Fruit fly (Drosophila melanogaster) whole organism, embryonic: Measurements from ENCODE around the gene pot.

Source experiments
- B-H2 ChIP-seq: fragments of 200-800 bp; sonication (Bioruptor generic); optimal IDR thresholded peaks from 2 replicates; lab custom pipeline; 2018; ENCODE audit warnings: missing biosample characterization, mild to moderate bottlenecking, missing genetic modification characterization
- CG10209 ChIP-seq: fragments of 200-800 bp; sonication (Bioruptor generic); optimal IDR thresholded peaks from 3 replicates; lab custom pipeline; 2017; ENCODE audit warnings: missing biosample characterization, mild to moderate bottlenecking, missing genetic modification characterization, missing genetic modification reagents
- CG10274 ChIP-seq: fragments of 200-800 bp; sonication (Bioruptor generic); optimal IDR thresholded peaks from 3 replicates; lab custom pipeline; 2017; ENCODE audit warnings: missing biosample characterization, mild to moderate bottlenecking, missing genetic modification characterization
- CG11456 ChIP-seq: fragments of 200-800 bp; sonication (Bioruptor generic); IDR thresholded peaks from 3 replicates; pipeline ENCODE4 v1.3.6; 2022; ENCODE audit warnings: missing biosample characterization, missing genetic modification characterization
- CG11696 ChIP-seq: fragments of 200-800 bp; sonication (Bioruptor generic); IDR thresholded peaks from 2 replicates; pipeline ENCODE4 v1.3.6; 2022; ENCODE audit warnings: missing biosample characterization, missing genetic modification characterization
- CG14441 ChIP-seq: fragments of 200-800 bp; sonication (Bioruptor generic); IDR thresholded peaks from 2 replicates; pipeline ENCODE4 v1.3.6; 2022; ENCODE audit warnings: missing biosample characterization, missing genetic modification characterization
- CG17359 ChIP-seq: fragments of 200-800 bp; sonication (Bioruptor generic); optimal IDR thresholded peaks from 3 replicates; lab custom pipeline; 2018; ENCODE audit warnings: missing biosample characterization, mild to moderate bottlenecking, missing genetic modification characterization, moderate library complexity
- CG17829 ChIP-seq: fragments of 200-800 bp; optimal IDR thresholded peaks from 2 replicates; lab custom pipeline; 2019; ENCODE audit warnings: missing biosample characterization, mild to moderate bottlenecking, missing genetic modification characterization, moderate library complexity
- CG2199 ChIP-seq: fragments of 200-800 bp; sonication (Bioruptor generic); IDR thresholded peaks from 3 replicates; pipeline ENCODE4 v1.3.6; 2022; ENCODE audit warnings: missing biosample characterization, missing genetic modification characterization
- CG30403 ChIP-seq: fragments of 200-800 bp; sonication (Bioruptor generic); optimal IDR thresholded peaks from 3 replicates; lab custom pipeline; 2016; ENCODE audit warnings: missing biosample characterization, missing genetic modification characterization
- CG3407 ChIP-seq: fragments of 200-800 bp; sonication (Bioruptor generic); optimal IDR thresholded peaks from 2 replicates; lab custom pipeline; 2018; ENCODE audit warnings: missing biosample characterization, mild to moderate bottlenecking, missing genetic modification characterization
- CG34224 ChIP-seq: fragments of 200-800 bp; sonication (Bioruptor generic); IDR thresholded peaks from 3 replicates; pipeline ENCODE4 v1.3.6; 2022; ENCODE audit warnings: missing biosample characterization, missing genetic modification characterization; ENCODE audit not compliant: partially characterized antibody
- CG5953 ChIP-seq: fragments of 200-800 bp; sonication (Bioruptor generic); IDR thresholded peaks from 2 replicates; pipeline ENCODE4 v1.3.6; 2022; ENCODE audit warnings: missing biosample characterization, missing genetic modification characterization
- CG6765 ChIP-seq: fragments of 200-800 bp; sonication (Bioruptor generic); optimal IDR thresholded peaks from 3 replicates; lab custom pipeline; 2017; ENCODE audit warnings: missing biosample characterization, mild to moderate bottlenecking, missing genetic modification characterization
- CG7963 ChIP-seq: fragments of 200-800 bp; sonication (Bioruptor generic); IDR thresholded peaks from 3 replicates; pipeline ENCODE4 v1.3.6; 2022; ENCODE audit warnings: missing biosample characterization, missing genetic modification characterization; ENCODE audit not compliant: partially characterized antibody
- CG8290 ChIP-seq, 3 experiments: fragments of 200-800 bp; sonication (Bioruptor generic); optimal IDR thresholded peaks; 2 replicates each; lab custom pipeline; 2016 to 2019; ENCODE audit warnings: missing biosample characterization in 3 of 3, missing genetic modification characterization in 3 of 3, mild to moderate bottlenecking in 2 of 3, moderate library complexity in 1 of 3
- CG8388 ChIP-seq: fragments of 200-800 bp; sonication (Bioruptor generic); optimal IDR thresholded peaks from 2 replicates; lab custom pipeline; 2019; ENCODE audit warnings: missing biosample characterization, mild to moderate bottlenecking, missing genetic modification characterization, moderate library complexity
- CoRest ChIP-seq: fragments of 200-800 bp; sonication (Bioruptor generic); optimal IDR thresholded peaks from 3 replicates; lab custom pipeline; 2018; ENCODE audit warnings: missing biosample characterization, mild to moderate bottlenecking, missing genetic modification characterization, moderate library complexity
- Dp ChIP-seq: fragments of 200-800 bp; sonication (Bioruptor generic); optimal IDR thresholded peaks from 2 replicates; lab custom pipeline; 2018; ENCODE audit warnings: missing biosample characterization, mild to moderate bottlenecking, missing genetic modification characterization, moderate library complexity
- Dref ChIP-seq: fragments of 200-800 bp; sonication (Bioruptor generic); IDR thresholded peaks from 2 replicates; pipeline ENCODE4 v1.3.6; 2022; ENCODE audit warnings: missing biosample characterization, missing genetic modification characterization
- HLH4C ChIP-seq: fragments of 200-800 bp; sonication (Bioruptor generic); IDR thresholded peaks from 3 replicates; pipeline ENCODE4 v1.3.6; 2022; ENCODE audit warnings: missing biosample characterization, missing genetic modification characterization; ENCODE audit not compliant: partially characterized antibody
- HmgZ ChIP-seq: fragments of 200-800 bp; sonication (Bioruptor generic); optimal IDR thresholded peaks from 2 replicates; lab custom pipeline; 2018; ENCODE audit warnings: missing biosample characterization, mild to moderate bottlenecking, missing genetic modification characterization
- MBD-R2 ChIP-seq: fragments of 200-800 bp; sonication (Bioruptor generic); IDR thresholded peaks from 2 replicates; pipeline ENCODE4 v1.3.6; 2022; ENCODE audit warnings: missing biosample characterization, missing genetic modification characterization
- Sry-δ ChIP-seq: fragments of 200-800 bp; sonication (Bioruptor generic); optimal IDR thresholded peaks from 2 replicates; lab custom pipeline; 2016; ENCODE audit warnings: missing biosample characterization, missing genetic modification characterization
- Ssrp ChIP-seq: fragments of 200-800 bp; sonication (Bioruptor generic); optimal IDR thresholded peaks from 2 replicates; lab custom pipeline; 2018; ENCODE audit warnings: missing biosample characterization, mild to moderate bottlenecking, missing genetic modification characterization, moderate library complexity
- br ChIP-seq: fragments of >200 bp; optimal IDR thresholded peaks from 2 replicates; lab custom pipeline; 2017
- btn ChIP-seq: fragments of 200-800 bp; sonication (Bioruptor generic); optimal IDR thresholded peaks from 2 replicates; lab custom pipeline; 2016; ENCODE audit warnings: missing biosample characterization, missing genetic modification characterization
- caup ChIP-seq: fragments of 200-800 bp; sonication (Bioruptor generic); optimal IDR thresholded peaks from 3 replicates; lab custom pipeline; 2017; ENCODE audit warnings: missing biosample characterization, mild to moderate bottlenecking, missing genetic modification characterization, moderate library complexity; ENCODE audit not compliant: severe bottlenecking
- chif ChIP-seq, 2 experiments: fragments of 200-800 bp; sonication (Bioruptor generic); optimal IDR thresholded peaks; 3 replicates each; lab custom pipeline; 2016; ENCODE audit warnings: missing biosample characterization in 2 of 2, missing genetic modification characterization in 2 of 2
- disco-r ChIP-seq: fragments of 200-800 bp; sonication (Bioruptor generic); optimal IDR thresholded peaks from 2 replicates; lab custom pipeline; 2016; ENCODE audit warnings: missing biosample characterization, missing genetic modification characterization
- exex ChIP-seq: fragments of 200-800 bp; sonication (Bioruptor generic); optimal IDR thresholded peaks from 4 replicates; lab custom pipeline; 2018; ENCODE audit warnings: missing biosample characterization, mild to moderate bottlenecking, missing genetic modification characterization, moderate library complexity
- fd102C ChIP-seq: fragments of 200-800 bp; sonication (Bioruptor generic); optimal IDR thresholded peaks from 2 replicates; lab custom pipeline; 2018; ENCODE audit warnings: missing biosample characterization, mild to moderate bottlenecking, missing genetic modification characterization, moderate library complexity
- gcm ChIP-seq: fragments of 200-800 bp; sonication (Bioruptor generic); optimal IDR thresholded peaks from 2 replicates; lab custom pipeline; 2019; ENCODE audit warnings: missing biosample characterization, mild to moderate bottlenecking, missing genetic modification characterization, moderate library complexity
- grn ChIP-seq: fragments of 200-800 bp; sonication (Bioruptor generic); optimal IDR thresholded peaks from 3 replicates; lab custom pipeline; 2017; ENCODE audit warnings: missing biosample characterization, missing genetic modification characterization
- inv ChIP-seq: fragments of 200-800 bp; sonication (Bioruptor generic); IDR thresholded peaks from 2 replicates; pipeline ENCODE4 v1.3.6; 2022; ENCODE audit warnings: missing biosample characterization, missing genetic modification characterization; ENCODE audit not compliant: partially characterized antibody
- jigr1 ChIP-seq: fragments of 200-800 bp; sonication (Bioruptor generic); IDR thresholded peaks from 3 replicates; pipeline ENCODE4 v1.3.6; 2022; ENCODE audit warnings: missing biosample characterization, missing genetic modification characterization
- klu ChIP-seq: fragments of 200-800 bp; sonication (Bioruptor generic); IDR thresholded peaks from 2 replicates; pipeline ENCODE4 v1.3.6; 2022; ENCODE audit warnings: missing biosample characterization, missing genetic modification characterization
- lmd ChIP-seq: fragments of 200-800 bp; sonication (Bioruptor generic); IDR thresholded peaks from 2 replicates; pipeline ENCODE4 v1.3.6; 2022; ENCODE audit warnings: missing biosample characterization, missing genetic modification characterization
- mirr ChIP-seq: fragments of 200-800 bp; sonication (Bioruptor generic); optimal IDR thresholded peaks from 3 replicates; lab custom pipeline; 2018; ENCODE audit warnings: missing biosample characterization, mild to moderate bottlenecking, missing genetic modification characterization
- odd ChIP-seq: fragments of 200-800 bp; sonication (Bioruptor generic); optimal IDR thresholded peaks from 2 replicates; lab custom pipeline; 2017; ENCODE audit warnings: missing biosample characterization, mild to moderate bottlenecking, missing genetic modification characterization
- pzg ChIP-seq: fragments of 200-800 bp; sonication (Bioruptor generic); optimal IDR thresholded peaks from 3 replicates; lab custom pipeline; 2018; ENCODE audit warnings: missing biosample characterization, mild to moderate bottlenecking, missing genetic modification characterization, moderate library complexity
- rib ChIP-seq: fragments of 200-800 bp; sonication (Bioruptor generic); IDR thresholded peaks from 2 replicates; pipeline ENCODE4 v1.3.6; 2022; ENCODE audit warnings: missing biosample characterization, missing genetic modification characterization
- sim ChIP-seq: fragments of 200-800 bp; sonication (Bioruptor generic); IDR thresholded peaks from 2 replicates; pipeline ENCODE4 v1.3.6; 2022; ENCODE audit warnings: missing biosample characterization, missing genetic modification characterization
- toy ChIP-seq: fragments of 200-800 bp; sonication (Bioruptor generic); IDR thresholded peaks from 2 replicates; pipeline ENCODE4 v1.3.6; 2022; ENCODE audit warnings: missing biosample characterization, missing genetic modification characterization
- tx ChIP-seq: fragments of 200-800 bp; sonication (Bioruptor generic); optimal IDR thresholded peaks from 2 replicates; lab custom pipeline; 2016; ENCODE audit warnings: missing biosample characterization, missing genetic modification characterization
- vnd ChIP-seq: fragments of 200-800 bp; sonication (Bioruptor generic); IDR thresholded peaks from 3 replicates; pipeline ENCODE4 v1.3.6; 2022; ENCODE audit warnings: missing biosample characterization, missing genetic modification characterization; ENCODE audit not compliant: partially characterized antibody
- yki ChIP-seq: fragments of >200 bp; optimal IDR thresholded peaks from 3 replicates; lab custom pipeline; 2018

The pot gene

DNA sequence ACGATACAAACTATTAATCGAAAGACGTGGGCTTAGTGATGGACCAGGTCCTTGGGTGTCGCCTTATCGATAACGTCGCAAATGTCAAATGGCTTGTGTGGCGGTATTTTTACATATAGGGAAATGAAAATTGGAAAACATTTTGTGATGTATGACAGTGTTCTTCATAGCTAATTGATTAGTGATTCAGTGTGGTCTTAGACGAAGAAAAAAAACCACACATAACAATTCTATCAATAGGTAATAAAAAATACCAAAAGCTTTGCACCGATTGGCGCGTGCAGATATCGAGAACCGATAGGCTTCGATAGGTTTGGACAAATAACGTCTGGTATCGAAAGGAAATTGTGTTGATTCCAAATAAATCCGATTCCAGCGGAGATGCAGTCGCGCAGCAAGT is 48.2 kb downstream of the pot start, which contains the start of the genes Nrd1 and CG1847 (continued):
- TF ChIP-seq CG7963 (GFP tag; lab: Robert Waterston, UW) = peak; percentile 73
- TF ChIP-seq yki (lab: Kevin White, UChicago) = no peak
- peak; percentile 10 for TF ChIP-seq CG8290 (GFP tag; optimal IDR thresholded peaks at IDR 0.05; lab: Kevin White, UChicago)
- no peak for TF ChIP-seq CG8290 (tag; optimal IDR thresholded peaks at IDR 0.05; lab: Kevin White, UChicago)
- TF ChIP-seq vnd (GFP tag; lab: Robert Waterston, UW) = peak; percentile 83
- TF ChIP-seq MBD-R2 = peak; percentile 51
- no peak for TF ChIP-seq lmd (GFP tag; lab: Robert Waterston, UW)
- TF ChIP-seq gcm (GFP tag; lab: Kevin White, UChicago) = no peak
- TF ChIP-seq CG6765 (GFP tag; lab: Kevin White, UChicago) = no peak
- TF ChIP-seq fd102C (GFP tag; lab: Kevin White, UChicago) = no peak
- peak; percentile 86 for TF ChIP-seq CG34224 (GFP tag; lab: Robert Waterston, UW)
- no peak for TF ChIP-seq CG5953
- TF ChIP-seq btn (GFP tag; lab: Kevin White, UChicago) = no peak
- no peak for TF ChIP-seq Ssrp (tag; lab: Kevin White, UChicago)
- TF ChIP-seq odd = no peak
- TF ChIP-seq CG8388 (GFP tag; lab: Kevin White, UChicago) = no peak
- no peak for TF ChIP-seq CG3407 (GFP tag; lab: Kevin White, UChicago)
- peak; percentile 88 for TF ChIP-seq Sry-δ
- TF ChIP-seq CG17359 (tag; lab: Kevin White, UChicago) = no peak
- peak; percentile 95 for TF ChIP-seq HLH4C (GFP tag; lab: Robert Waterston, UW)
- TF ChIP-seq tx (GFP tag; lab: Kevin White, UChicago) = no peak
- TF ChIP-seq Dp (GFP tag; lab: Kevin White, UChicago) = peak; percentile 46
- TF ChIP-seq CG17829 = peak; percentile 15
- no peak for TF ChIP-seq sim

DNA sequence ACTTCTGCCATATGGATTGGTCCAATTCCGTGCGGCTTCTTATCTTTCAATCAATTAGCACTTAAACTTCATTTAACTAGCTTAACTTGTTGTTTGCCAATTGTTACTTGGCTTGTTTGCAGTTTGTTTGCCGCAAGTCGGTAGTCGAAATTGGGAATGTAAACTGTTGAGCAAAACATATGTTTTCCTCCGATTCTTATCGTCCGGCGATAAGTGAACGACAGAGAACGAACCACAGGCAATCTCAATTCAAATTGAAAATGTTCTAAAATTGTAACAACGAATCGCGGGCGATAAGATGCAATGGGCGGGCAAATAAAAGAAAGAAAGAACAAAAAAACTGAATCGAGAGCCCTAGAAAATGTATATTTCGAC is 58.6 kb downstream of the pot start:
- TF ChIP-seq grn (GFP tag; lab: Kevin White, UChicago) = peak; percentile 62
- TF ChIP-seq exex (tag; lab: Kevin White, UChicago) = peak; percentile 51
- TF ChIP-seq caup (GFP tag; lab: Kevin White, UChicago) = peak; percentile 59
- TF ChIP-seq mirr (GFP tag; lab: Kevin White, UChicago) = peak; percentile 68
- TF ChIP-seq CG2199 (GFP tag; lab: Robert Waterston, UW) = 0 out of 3 replicates have a peak, but pooled peaks have one; percentile 21
- no peak for TF ChIP-seq toy

DNA sequence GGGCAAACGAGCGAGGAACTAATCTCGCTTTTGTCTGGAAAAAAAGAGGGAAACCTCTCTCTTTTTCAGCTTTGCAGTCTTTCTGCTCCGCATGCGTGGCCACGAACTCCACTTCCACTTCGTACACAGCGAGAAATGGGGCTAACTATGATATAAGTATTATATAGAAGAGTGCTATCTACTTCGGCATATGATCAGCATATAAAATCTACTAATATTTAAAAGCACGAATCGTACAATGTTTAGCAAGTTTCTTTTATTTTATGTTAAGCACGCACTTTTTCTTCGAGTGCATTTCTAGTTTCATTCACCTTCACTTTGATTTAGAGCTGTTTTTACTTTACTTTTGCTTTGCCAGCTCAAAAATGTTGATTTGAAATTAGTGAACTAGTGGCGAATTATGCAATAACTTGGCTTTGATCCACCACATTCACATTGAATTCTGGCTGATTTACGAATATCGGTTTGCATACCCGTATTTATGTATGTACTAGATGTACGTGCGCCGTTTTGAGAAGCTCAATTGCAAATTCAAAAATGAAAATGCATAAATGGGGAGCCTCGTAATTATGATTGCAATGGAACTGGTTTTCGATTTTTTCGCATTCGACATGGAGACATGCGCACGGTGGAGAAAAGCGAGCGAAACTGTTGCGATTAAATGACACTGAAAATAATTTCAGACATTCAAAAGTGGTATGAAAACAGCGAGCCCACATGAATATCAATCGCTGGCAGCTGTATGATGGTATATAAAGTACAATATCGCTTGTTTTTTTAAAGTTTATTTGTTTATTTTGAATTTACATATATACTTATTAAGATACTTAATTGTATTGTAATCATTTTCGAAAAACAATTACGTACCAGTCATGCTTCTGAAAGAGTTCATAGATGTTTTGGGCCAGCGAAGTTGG is 59.3 kb downstream of the pot start:
- peak; percentile 39 to 57 for TF ChIP-seq chif (GFP tag; optimal IDR thresholded peaks at IDR 0.05; lab: Kevin White, UChicago)
- TF ChIP-seq inv = no peak
- peak; percentile 70 for TF ChIP-seq CG30403 (GFP tag; lab: Kevin White, UChicago)
- peak; percentile 75; the same call in 2 of the 3 replicates for TF ChIP-seq jigr1 (GFP tag; lab: Robert Waterston, UW)
- peak; percentile 52 for TF ChIP-seq disco-r
- peak; percentile 56 for TF ChIP-seq CG10209 (GFP tag; lab: Kevin White, UChicago)
- peak; percentile 72 for TF ChIP-seq CoRest (tag; lab: Kevin White, UChicago)
- peak; percentile 34 for TF ChIP-seq HmgZ (tag; lab: Kevin White, UChicago)
- peak; percentile 83 for TF ChIP-seq CG11456 (GFP tag; lab: Robert Waterston, UW)
- no peak for TF ChIP-seq Dref
- peak; percentile 55; the same call in 1 of the 2 replicates for TF ChIP-seq CG11696 (GFP tag; lab: Robert Waterston, UW)
- peak; percentile 51; the same call in 1 of the 2 replicates for TF ChIP-seq rib (GFP tag; lab: Robert Waterston, UW)
- TF ChIP-seq klu (GFP tag; lab: Robert Waterston, UW) = peak; percentile 67
- TF ChIP-seq br (lab: Kevin White, UChicago) = no peak
- no peak for TF ChIP-seq pzg (GFP tag; lab: Kevin White, UChicago)
- TF ChIP-seq CG10274 (GFP tag; lab: Kevin White, UChicago) = peak; percentile 31
- peak; percentile 86 for TF ChIP-seq CG14441 (GFP tag; lab: Robert Waterston, UW)
- TF ChIP-seq B-H2 = no peak
